Worm (Caenorhabditis elegans) whole organism, mixed stage, embryonic: Measurements from ENCODE around the gene cest-6.

Source experiments
- M03D4.4 ChIP-seq: sonication (generic microtip); optimal IDR thresholded peaks from 2 replicates; lab custom pipeline; 2017; ENCODE audit warnings: mild to moderate bottlenecking, missing genetic modification characterization, missing compliant biosample characterization
- bed-3 ChIP-seq: fragments of 200-800 bp; sonication (Bioruptor generic); optimal IDR thresholded peaks from 3 replicates; lab custom pipeline; 2018; ENCODE audit warnings: mild to moderate bottlenecking, missing genetic modification characterization, moderate library complexity, missing compliant biosample characterization
- blmp-1 ChIP-seq: fragments of 150-350 bp; optimal IDR thresholded peaks from 2 replicates; lab custom pipeline; 2014; ENCODE audit warnings: missing biosample characterization, missing genetic modification characterization
- ceh-39 ChIP-seq: fragments of 150-350 bp; optimal IDR thresholded peaks from 2 replicates; lab custom pipeline; 2014; ENCODE audit warnings: missing biosample characterization, missing genetic modification characterization
- ceh-43 ChIP-seq: fragments of 200-800 bp; sonication (Bioruptor generic); optimal IDR thresholded peaks from 2 replicates; lab custom pipeline; 2018; ENCODE audit warnings: mild to moderate bottlenecking, missing genetic modification characterization, moderate library complexity, missing compliant biosample characterization
- ceh-83 ChIP-seq: fragments of 200-800 bp; sonication (Bioruptor generic); optimal IDR thresholded peaks from 2 replicates; lab custom pipeline; 2018; ENCODE audit warnings: mild to moderate bottlenecking, missing genetic modification characterization, missing compliant biosample characterization
- ces-1 ChIP-seq: fragments of 150-350 bp; optimal IDR thresholded peaks from 2 replicates; lab custom pipeline; 2014; ENCODE audit warnings: missing biosample characterization, missing genetic modification reagents, missing genetic modification characterization
- cnd-1 ChIP-seq: fragments of 200-800 bp; sonication (Bioruptor generic); optimal IDR thresholded peaks from 2 replicates; lab custom pipeline; 2018; ENCODE audit warnings: mild to moderate bottlenecking, missing genetic modification characterization, missing compliant biosample characterization
- drap-1 ChIP-seq: fragments of 200-800 bp; sonication (Bioruptor generic); optimal IDR thresholded peaks from 3 replicates; lab custom pipeline; 2018; ENCODE audit warnings: mild to moderate bottlenecking, missing genetic modification characterization, missing compliant biosample characterization
- elt-1 ChIP-seq: sonication (generic microtip); optimal IDR thresholded peaks from 2 replicates; lab custom pipeline; 2017; ENCODE audit warnings: missing genetic modification characterization, mild to moderate bottlenecking, missing compliant biosample characterization, antibody characterized with exemption, moderate library complexity, borderline replicate concordance; ENCODE audit not compliant: insufficient read depth
- elt-3 ChIP-seq: fragments of 150-350 bp; optimal IDR thresholded peaks from 2 replicates; lab custom pipeline; 2014; ENCODE audit warnings: missing biosample characterization, missing genetic modification characterization
- flh-1 ChIP-seq: fragments of 200-800 bp; sonication (Bioruptor generic); optimal IDR thresholded peaks from 2 replicates; lab custom pipeline; 2018; ENCODE audit warnings: mild to moderate bottlenecking, missing genetic modification characterization, moderate library complexity, missing compliant biosample characterization
- ham-2 ChIP-seq: fragments of 200-800 bp; sonication (Bioruptor generic); optimal IDR thresholded peaks from 2 replicates; lab custom pipeline; 2018; ENCODE audit warnings: mild to moderate bottlenecking, missing genetic modification characterization, missing compliant biosample characterization
- hlh-1 ChIP-seq: fragments of 150-350 bp; optimal IDR thresholded peaks from 2 replicates; lab custom pipeline; 2014; ENCODE audit warnings: missing biosample characterization, missing genetic modification reagents, missing genetic modification characterization
- lin-13 ChIP-seq: fragments of 150-350 bp; optimal IDR thresholded peaks from 2 replicates; lab custom pipeline; 2014; ENCODE audit warnings: missing biosample characterization, missing genetic modification characterization
- lin-32 ChIP-seq: fragments of 200-800 bp; sonication (Bioruptor generic); optimal IDR thresholded peaks from 2 replicates; lab custom pipeline; 2018; ENCODE audit warnings: mild to moderate bottlenecking, missing genetic modification characterization, missing compliant biosample characterization
- lsy-2 ChIP-seq: fragments of 150-350 bp; optimal IDR thresholded peaks from 2 replicates; lab custom pipeline; 2014; ENCODE audit warnings: missing biosample characterization, missing genetic modification characterization
- mab-5 ChIP-seq: fragments of 150-350 bp; optimal IDR thresholded peaks from 2 replicates; lab custom pipeline; 2014; ENCODE audit warnings: missing biosample characterization, missing genetic modification characterization
- mep-1 ChIP-seq: fragments of 150-350 bp; optimal IDR thresholded peaks from 2 replicates; lab custom pipeline; 2017; ENCODE audit warnings: missing biosample characterization, missing genetic modification reagents, missing genetic modification characterization, inconsistent platforms
- mls-2 ChIP-seq: sonication (generic microtip); optimal IDR thresholded peaks from 2 replicates; lab custom pipeline; 2016; ENCODE audit warnings: mild to moderate bottlenecking, missing genetic modification characterization, moderate library complexity, missing compliant biosample characterization
- nhr-12 ChIP-seq: fragments of 150-350 bp; optimal IDR thresholded peaks from 2 replicates; lab custom pipeline; 2014; ENCODE audit warnings: missing biosample characterization, missing genetic modification characterization
- nhr-2 ChIP-seq: fragments of 150-350 bp; optimal IDR thresholded peaks from 2 replicates; lab custom pipeline; 2014; ENCODE audit warnings: missing biosample characterization, missing genetic modification characterization
- nhr-28 ChIP-seq: fragments of 150-350 bp; optimal IDR thresholded peaks from 2 replicates; lab custom pipeline; 2014; ENCODE audit warnings: missing biosample characterization, missing genetic modification characterization
- nhr-76 ChIP-seq: sonication (generic microtip); optimal IDR thresholded peaks from 2 replicates; lab custom pipeline; 2017; ENCODE audit warnings: missing biosample characterization, missing genetic modification characterization
- pha-4 ChIP-seq: fragments of 150-350 bp; optimal IDR thresholded peaks from 2 replicates; lab custom pipeline; 2018; ENCODE audit warnings: missing biosample characterization, missing genetic modification reagents, missing genetic modification characterization
- sem-2 ChIP-seq: fragments of 200-800 bp; sonication (Bioruptor generic); optimal IDR thresholded peaks from 2 replicates; lab custom pipeline; 2018; ENCODE audit warnings: mild to moderate bottlenecking, missing genetic modification characterization, missing compliant biosample characterization
- snpc-4 ChIP-seq: fragments of 150-350 bp; optimal IDR thresholded peaks from 2 replicates; lab custom pipeline; 2014; ENCODE audit warnings: missing biosample characterization, missing genetic modification characterization
- sptf-1 ChIP-seq: sonication (generic microtip); optimal IDR thresholded peaks from 2 replicates; lab custom pipeline; 2017; ENCODE audit warnings: mild to moderate bottlenecking, missing genetic modification characterization, moderate library complexity, missing compliant biosample characterization
- tbx-8 ChIP-seq: fragments of 200-800 bp; sonication (Bioruptor generic); optimal IDR thresholded peaks from 2 replicates; lab custom pipeline; 2018; ENCODE audit warnings: mild to moderate bottlenecking, missing genetic modification characterization, moderate library complexity, missing compliant biosample characterization
- unc-120 ChIP-seq: sonication (generic microtip); optimal IDR thresholded peaks from 2 replicates; lab custom pipeline; 2017; ENCODE audit warnings: missing genetic modification characterization, missing compliant biosample characterization; ENCODE audit not compliant: poor library complexity, severe bottlenecking
- unc-39 ChIP-seq: fragments of 150-350 bp; optimal IDR thresholded peaks from 2 replicates; lab custom pipeline; 2014; ENCODE audit warnings: missing biosample characterization, missing genetic modification characterization
- unc-62 ChIP-seq: fragments of 150-350 bp; optimal IDR thresholded peaks from 2 replicates; lab custom pipeline; 2014; ENCODE audit warnings: missing biosample characterization, missing genetic modification reagents, missing genetic modification characterization
- zip-8 ChIP-seq: fragments of 150-350 bp; optimal IDR thresholded peaks from 2 replicates; lab custom pipeline; 2014; ENCODE audit warnings: missing biosample characterization, missing genetic modification characterization
- ztf-11 ChIP-seq: fragments of 150-350 bp; optimal IDR thresholded peaks from 2 replicates; lab custom pipeline; 2014; ENCODE audit warnings: missing biosample characterization, missing genetic modification characterization

The cest-6 gene

DNA sequence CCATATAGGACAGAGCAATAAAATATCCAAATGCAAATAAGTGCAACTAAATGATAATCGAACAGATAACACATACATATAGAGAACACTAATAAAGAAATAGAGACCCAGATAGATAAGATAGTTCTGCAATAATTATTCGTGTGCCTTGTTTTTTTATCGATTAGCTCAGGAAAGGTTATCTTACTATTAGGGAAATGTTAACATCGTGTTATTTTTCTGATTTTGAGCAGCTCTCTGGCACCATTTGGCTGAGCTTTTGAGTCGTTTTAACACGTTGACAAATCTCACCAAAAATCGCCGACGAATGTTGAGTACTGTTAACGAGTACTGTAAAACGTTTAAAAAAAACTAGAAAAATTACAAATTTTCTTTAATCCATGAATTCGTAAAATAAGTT, at the start of gene cest-6:
Gene cest-6 (minus strand): TSS at position 101 of the 400 bp plus-strand sequence.
- TF ChIP-seq nhr-12 (tag; lab: Kevin White, UChicago), result no peak
- no peak for TF ChIP-seq blmp-1 (tag; lab: Kevin White, UChicago)
- TF ChIP-seq ces-1 (GFP tag; lab: Kevin White, UChicago), result no peak
- no peak for TF ChIP-seq elt-1
- TF ChIP-seq nhr-76 (tag; lab: Kevin White, UChicago), result no peak

DNA sequence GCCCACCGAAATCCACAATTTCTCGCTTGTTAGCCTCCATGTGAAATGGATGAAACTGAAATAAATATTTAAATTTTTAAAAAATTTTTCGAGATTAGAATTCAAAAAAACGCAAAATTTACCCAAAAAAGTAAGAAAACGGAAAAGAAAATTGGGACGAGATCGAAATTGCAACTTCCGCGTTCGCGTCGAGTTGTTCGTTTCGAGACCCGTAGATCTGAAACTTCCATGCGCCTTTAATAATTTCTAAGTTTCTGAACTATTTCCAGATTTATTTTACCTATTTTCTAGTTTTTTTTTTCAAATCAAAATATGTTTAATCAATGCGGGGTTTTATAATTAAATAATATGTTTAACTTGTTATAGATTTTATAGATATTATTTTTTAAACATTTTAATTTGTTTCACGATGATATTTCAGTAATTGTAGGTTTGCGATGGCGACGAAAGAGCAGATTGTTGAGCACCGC, 48.8 kb upstream of the cest-6 start, which contains the start of the genes pgl-1 and him-3:
Gene pgl-1 (minus strand): TSS at position 230 of the 470 bp plus-strand sequence.
Gene him-3 (plus strand): TSS at position 420 of the 470 bp plus-strand sequence.
- TF ChIP-seq ceh-39 (tag; lab: Kevin White, UChicago), result no peak
- TF ChIP-seq sptf-1, result no peak
- TF ChIP-seq elt-1, result no peak
- TF ChIP-seq nhr-12 (tag; lab: Kevin White, UChicago), result no peak
- no peak for TF ChIP-seq mab-5 (tag; lab: Kevin White, UChicago)

DNA sequence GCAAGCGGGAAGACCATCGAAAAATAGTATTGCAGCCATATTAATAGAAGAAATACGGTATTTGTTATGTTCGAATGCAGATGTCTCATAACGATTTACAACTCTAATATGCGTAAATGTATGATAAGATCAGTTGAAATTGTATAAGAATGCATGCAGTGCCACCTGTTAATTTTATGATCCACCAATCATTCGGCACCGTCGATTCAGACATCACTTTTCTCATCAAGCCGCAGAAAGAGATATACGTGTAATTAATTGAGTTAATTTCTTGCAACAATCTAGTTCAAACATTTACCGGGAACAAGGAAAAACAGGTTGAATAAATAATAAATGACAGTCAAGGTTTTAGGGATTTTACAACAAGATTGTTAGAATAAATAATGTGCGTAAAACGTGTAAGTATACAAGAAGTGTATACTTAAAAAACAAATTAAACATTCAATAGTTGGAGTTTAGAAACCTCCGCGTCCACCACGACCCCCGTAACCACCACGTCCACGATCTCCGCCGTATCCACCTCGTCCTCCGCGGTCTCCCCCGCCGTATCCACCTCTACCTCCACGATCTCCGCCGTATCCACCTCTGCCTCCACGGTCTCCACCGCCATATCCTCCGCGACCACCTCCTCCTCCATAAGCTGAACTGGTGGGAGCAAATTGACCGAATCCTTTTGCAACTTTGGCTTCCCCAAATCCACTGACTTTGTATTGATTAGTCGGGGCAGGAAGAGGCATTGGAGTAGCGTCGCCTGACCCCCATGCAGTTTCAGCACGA, 46.0 kb upstream of the cest-6 start:
- TF ChIP-seq elt-3 (tag; lab: Kevin White, UChicago), result no peak
- no peak for TF ChIP-seq bed-3 (GFP tag; lab: Kevin White, UChicago)
- no peak for TF ChIP-seq elt-1
- no peak for TF ChIP-seq pha-4 (tag; lab: Kevin White, UChicago)
- no peak for TF ChIP-seq M03D4.4 (tag; lab: Kevin White, UChicago)
- no peak for TF ChIP-seq zip-8 (tag; lab: Kevin White, UChicago)
- TF ChIP-seq blmp-1 (tag; lab: Kevin White, UChicago), result no peak
- no peak for TF ChIP-seq cnd-1
- TF ChIP-seq lin-32 (GFP tag; lab: Kevin White, UChicago), result no peak
- no peak for TF ChIP-seq flh-1
- TF ChIP-seq sem-2 (GFP tag; lab: Kevin White, UChicago), result no peak
- TF ChIP-seq unc-62, result no peak

DNA sequence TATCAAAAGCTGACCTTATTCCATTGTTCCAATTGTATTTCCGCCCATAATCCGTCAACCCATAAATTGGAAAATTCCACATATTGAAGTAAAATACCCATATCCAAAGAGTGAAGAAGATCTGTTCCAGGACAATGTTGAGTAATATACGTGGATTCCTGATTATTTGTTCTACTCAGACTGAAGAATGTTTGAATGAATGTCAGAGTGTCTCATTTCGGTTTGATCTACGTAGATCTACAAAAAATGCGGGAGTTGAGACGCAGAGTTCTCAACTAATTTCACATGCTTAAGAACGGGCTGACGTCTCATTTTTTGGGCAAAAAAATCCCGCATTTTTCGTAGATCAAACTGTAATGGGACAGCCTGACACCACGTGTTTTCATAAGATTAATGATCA, 44.1 kb upstream of the cest-6 start, which contains the start of gene nhr-249:
Gene nhr-249 (minus strand): TSS at position 101 of the 400 bp plus-strand sequence.
- TF ChIP-seq lin-32 (GFP tag; lab: Kevin White, UChicago) (no peak), lsy-2 (tag; lab: Kevin White, UChicago) (no peak), drap-1 (no peak), hlh-1 (tag; lab: Kevin White, UChicago) (no peak), snpc-4 (tag; lab: Kevin White, UChicago) (no peak), lin-13 (tag; lab: Kevin White, UChicago) (no peak), ztf-11 (tag; lab: Kevin White, UChicago) (no peak), nhr-76 (tag; lab: Kevin White, UChicago) (no peak), ham-2 (GFP tag; lab: Kevin White, UChicago) (no peak), mab-5 (tag; lab: Kevin White, UChicago) (no peak), elt-3 (tag; lab: Kevin White, UChicago) (no peak), bed-3 (GFP tag; lab: Kevin White, UChicago) (no peak), blmp-1 (tag; lab: Kevin White, UChicago) (no peak), ces-1 (GFP tag; lab: Kevin White, UChicago) (no peak), unc-62 (no peak), sem-2 (GFP tag; lab: Kevin White, UChicago) (no peak), flh-1 (no peak), M03D4.4 (tag; lab: Kevin White, UChicago) (no peak), ceh-83 (no peak), nhr-2 (tag; lab: Kevin White, UChicago) (no peak)

DNA sequence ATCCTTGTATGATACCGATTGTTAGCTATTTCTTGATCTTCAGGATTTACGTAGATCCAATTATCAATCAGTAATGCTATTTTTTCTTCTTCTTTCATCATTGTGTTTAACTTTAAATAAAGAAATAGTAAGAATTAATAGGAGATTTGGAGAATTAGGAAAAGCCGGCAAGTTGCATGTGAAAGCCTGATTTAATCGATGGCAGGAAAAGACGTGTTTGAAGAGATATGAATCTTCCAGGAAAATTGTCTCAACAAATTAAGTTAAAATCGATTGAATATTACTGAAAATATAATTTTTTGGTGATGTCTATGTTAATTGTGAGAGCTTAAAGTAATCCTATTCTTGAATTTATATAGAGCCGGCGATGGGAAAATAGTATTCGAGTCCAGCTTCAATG, 42.9 kb upstream of the cest-6 start, which contains the start of gene ZK381.62:
Gene ZK381.62 (minus strand): TSS at position 101 of the 400 bp plus-strand sequence.
- TF ChIP-seq unc-39 (tag; lab: Kevin White, UChicago), result no peak
- no peak for TF ChIP-seq mab-5 (tag; lab: Kevin White, UChicago)
- TF ChIP-seq ces-1 (GFP tag; lab: Kevin White, UChicago), result no peak
- TF ChIP-seq nhr-2 (tag; lab: Kevin White, UChicago), result no peak
- TF ChIP-seq elt-1, result no peak
- TF ChIP-seq mep-1 (tag; lab: Kevin White, UChicago), result no peak
- no peak for TF ChIP-seq ztf-11 (tag; lab: Kevin White, UChicago)
- no peak for TF ChIP-seq ham-2 (GFP tag; lab: Kevin White, UChicago)
- no peak for TF ChIP-seq nhr-28 (tag; lab: Kevin White, UChicago)
- no peak for TF ChIP-seq sem-2 (GFP tag; lab: Kevin White, UChicago)
- no peak for TF ChIP-seq M03D4.4 (tag; lab: Kevin White, UChicago)
- no peak for TF ChIP-seq lin-32 (GFP tag; lab: Kevin White, UChicago)
- TF ChIP-seq ceh-43 (GFP tag; lab: Kevin White, UChicago), result no peak
- no peak for TF ChIP-seq unc-120 (tag; lab: Kevin White, UChicago)
- TF ChIP-seq tbx-8 (GFP tag; lab: Kevin White, UChicago), result no peak
- no peak for TF ChIP-seq mls-2 (tag; lab: Kevin White, UChicago)
- TF ChIP-seq nhr-76 (tag; lab: Kevin White, UChicago), result no peak
- no peak for TF ChIP-seq unc-62
